Fruit fly (Drosophila melanogaster) whole organism, embryonic: ENCODE data around the gene nSMase.
A peak's percentile ranks its signal among the peaks of the same experiment; 100 is the strongest.

ENCODE experiments used
- Bdp1 ChIP-seq: fragments of 200-800 bp; sonication (Bioruptor generic); optimal IDR thresholded peaks from 3 replicates; lab custom pipeline; 2016; ENCODE audit warnings: missing biosample characterization, missing genetic modification characterization
- CG10209 ChIP-seq: fragments of 200-800 bp; sonication (Bioruptor generic); optimal IDR thresholded peaks from 3 replicates; lab custom pipeline; 2017; ENCODE audit warnings: missing biosample characterization, mild to moderate bottlenecking, missing genetic modification characterization, missing genetic modification reagents
- CG11723 ChIP-seq: fragments of 200-800 bp; sonication (Bioruptor generic); optimal IDR thresholded peaks from 2 replicates; lab custom pipeline; 2017; ENCODE audit warnings: missing biosample characterization, mild to moderate bottlenecking, missing genetic modification characterization
- CG12391 ChIP-seq: fragments of 200-800 bp; sonication (Bioruptor generic); optimal IDR thresholded peaks from 3 replicates; lab custom pipeline; 2018; ENCODE audit warnings: missing biosample characterization, mild to moderate bottlenecking, missing genetic modification characterization, moderate library complexity
- CG12659 ChIP-seq: fragments of 200-800 bp; sonication (Bioruptor generic); optimal IDR thresholded peaks from 3 replicates; lab custom pipeline; 2017; ENCODE audit warnings: mild to moderate bottlenecking, missing biosample characterization, missing genetic modification reagents, missing genetic modification characterization
- CG14441 ChIP-seq: fragments of 200-800 bp; sonication (Bioruptor generic); IDR thresholded peaks from 2 replicates; pipeline ENCODE4 v1.3.6; 2022; ENCODE audit warnings: missing biosample characterization, missing genetic modification characterization
- CG15601 ChIP-seq: fragments of 200-800 bp; sonication (Bioruptor generic); optimal IDR thresholded peaks from 3 replicates; lab custom pipeline; 2019; ENCODE audit warnings: missing biosample characterization, mild to moderate bottlenecking, missing genetic modification characterization, moderate library complexity
- CG17829 ChIP-seq: fragments of 200-800 bp; optimal IDR thresholded peaks from 2 replicates; lab custom pipeline; 2019; ENCODE audit warnings: missing biosample characterization, mild to moderate bottlenecking, missing genetic modification characterization, moderate library complexity
- CG18476 ChIP-seq: fragments of 200-800 bp; sonication (Bioruptor generic); optimal IDR thresholded peaks from 2 replicates; lab custom pipeline; 2016; ENCODE audit warnings: missing biosample characterization, mild to moderate bottlenecking, missing genetic modification characterization
- CG2120 ChIP-seq: fragments of 200-800 bp; sonication (Bioruptor generic); optimal IDR thresholded peaks from 3 replicates; lab custom pipeline; 2016; ENCODE audit warnings: missing biosample characterization, missing genetic modification characterization
- CG30020 ChIP-seq: fragments of 200-800 bp; optimal IDR thresholded peaks from 2 replicates; lab custom pipeline; 2019; ENCODE audit warnings: missing biosample characterization, mild to moderate bottlenecking, missing genetic modification characterization, moderate library complexity
- CG30431 ChIP-seq: fragments of 200-800 bp; sonication (Bioruptor generic); optimal IDR thresholded peaks from 2 replicates; lab custom pipeline; 2017; ENCODE audit warnings: missing biosample characterization, missing genetic modification characterization
- CG3163 ChIP-seq: fragments of 200-800 bp; sonication (Bioruptor generic); optimal IDR thresholded peaks from 3 replicates; lab custom pipeline; 2016; ENCODE audit warnings: missing biosample characterization, missing genetic modification characterization
- CG32767 ChIP-seq: fragments of 200-800 bp; sonication (Bioruptor generic); IDR thresholded peaks from 2 replicates; pipeline ENCODE4 v1.3.6; 2022; ENCODE audit warnings: missing biosample characterization, missing genetic modification characterization
- CG32772 ChIP-seq: fragments of 200-800 bp; sonication (Bioruptor generic); IDR thresholded peaks from 2 replicates; pipeline ENCODE4 v1.3.6; 2022; ENCODE audit warnings: missing biosample characterization, missing genetic modification characterization
- CG3838 ChIP-seq: fragments of 200-800 bp; sonication (Bioruptor generic); optimal IDR thresholded peaks from 3 replicates; lab custom pipeline; 2016; ENCODE audit warnings: missing biosample characterization, missing genetic modification characterization
- CG42726 ChIP-seq: fragments of 200-800 bp; sonication (Bioruptor generic); IDR thresholded peaks from 2 replicates; pipeline ENCODE4 v1.3.6; 2022; ENCODE audit warnings: missing biosample characterization, missing genetic modification characterization; ENCODE audit not compliant: partially characterized antibody
- CG4707 ChIP-seq: fragments of 200-800 bp; sonication (Bioruptor generic); optimal IDR thresholded peaks from 2 replicates; lab custom pipeline; 2018; ENCODE audit warnings: missing biosample characterization, mild to moderate bottlenecking, missing genetic modification characterization, moderate library complexity
- CG6175 ChIP-seq: fragments of 200-800 bp; sonication (Bioruptor generic); IDR thresholded peaks from 3 replicates; pipeline ENCODE4 v1.3.6; 2022; ENCODE audit warnings: missing biosample characterization, missing genetic modification characterization
- CG6813 ChIP-seq: fragments of 200-800 bp; sonication (Bioruptor generic); optimal IDR thresholded peaks from 2 replicates; lab custom pipeline; 2017; ENCODE audit warnings: missing biosample characterization, missing genetic modification characterization, mild to moderate bottlenecking, moderate library complexity, missing genetic modification reagents
- CG6854 ChIP-seq: fragments of 200-800 bp; sonication (Bioruptor generic); optimal IDR thresholded peaks from 3 replicates; lab custom pipeline; 2017; ENCODE audit warnings: missing biosample characterization, mild to moderate bottlenecking, missing genetic modification characterization
- CG7928 ChIP-seq: fragments of 200-800 bp; sonication (Bioruptor generic); optimal IDR thresholded peaks from 2 replicates; lab custom pipeline; 2017; ENCODE audit warnings: missing biosample characterization, mild to moderate bottlenecking, missing genetic modification characterization
- CG8388 ChIP-seq: fragments of 200-800 bp; sonication (Bioruptor generic); optimal IDR thresholded peaks from 2 replicates; lab custom pipeline; 2019; ENCODE audit warnings: missing biosample characterization, mild to moderate bottlenecking, missing genetic modification characterization, moderate library complexity
- CG8478 ChIP-seq: fragments of >200 bp; optimal IDR thresholded peaks from 2 replicates; lab custom pipeline; 2018
- HHEX ChIP-seq: fragments of 200-800 bp; sonication (Bioruptor generic); optimal IDR thresholded peaks from 3 replicates; lab custom pipeline; 2017; ENCODE audit warnings: missing biosample characterization, mild to moderate bottlenecking, missing genetic modification characterization, missing genetic modification reagents
- HLHmδ ChIP-seq: fragments of 200-800 bp; sonication (Bioruptor generic); optimal IDR thresholded peaks from 2 replicates; lab custom pipeline; 2018; ENCODE audit warnings: missing biosample characterization, mild to moderate bottlenecking, missing genetic modification characterization, moderate library complexity
- Lim3 ChIP-seq: fragments of 200-800 bp; sonication (Bioruptor generic); IDR thresholded peaks from 2 replicates; pipeline ENCODE4 v1.3.6; 2022; ENCODE audit warnings: missing biosample characterization, missing genetic modification characterization
- Meics ChIP-seq: fragments of 200-800 bp; sonication (Bioruptor generic); optimal IDR thresholded peaks from 2 replicates; lab custom pipeline; 2017; ENCODE audit warnings: missing biosample characterization, mild to moderate bottlenecking, missing genetic modification characterization
- Optix ChIP-seq: fragments of 200-800 bp; sonication (Bioruptor generic); IDR thresholded peaks from 3 replicates; pipeline ENCODE4 v1.3.6; 2022; ENCODE audit warnings: missing biosample characterization, missing genetic modification characterization
- Sry-δ ChIP-seq: fragments of 200-800 bp; sonication (Bioruptor generic); optimal IDR thresholded peaks from 2 replicates; lab custom pipeline; 2016; ENCODE audit warnings: missing biosample characterization, missing genetic modification characterization
- ab ChIP-seq: fragments of 200-800 bp; sonication (Bioruptor generic); optimal IDR thresholded peaks from 2 replicates; lab custom pipeline; 2016; ENCODE audit warnings: missing biosample characterization, missing genetic modification characterization
- bbx ChIP-seq: fragments of 200-800 bp; sonication (Bioruptor generic); IDR thresholded peaks from 2 replicates; pipeline ENCODE4 v1.3.6; 2022; ENCODE audit warnings: missing biosample characterization, missing genetic modification characterization; ENCODE audit not compliant: partially characterized antibody
- chif ChIP-seq, 2 experiments: fragments of 200-800 bp; sonication (Bioruptor generic); optimal IDR thresholded peaks; 3 replicates each; lab custom pipeline; 2016; ENCODE audit warnings: missing biosample characterization in 2 of 2, missing genetic modification characterization in 2 of 2
- disco-r ChIP-seq: fragments of 200-800 bp; sonication (Bioruptor generic); optimal IDR thresholded peaks from 2 replicates; lab custom pipeline; 2016; ENCODE audit warnings: missing biosample characterization, missing genetic modification characterization
- emc ChIP-seq: fragments of 200-800 bp; sonication (Bioruptor generic); optimal IDR thresholded peaks from 2 replicates; lab custom pipeline; 2016; ENCODE audit warnings: missing biosample characterization, missing genetic modification characterization
- ems ChIP-seq: fragments of 200-800 bp; sonication (Bioruptor generic); optimal IDR thresholded peaks from 3 replicates; lab custom pipeline; 2016; ENCODE audit warnings: missing biosample characterization, missing genetic modification characterization
- gsb ChIP-seq: fragments of 200-800 bp; sonication (Bioruptor generic); IDR thresholded peaks from 2 replicates; pipeline ENCODE4 v1.3.6; 2022; ENCODE audit warnings: missing biosample characterization, missing genetic modification characterization
- h ChIP-seq: fragments of >200 bp; optimal IDR thresholded peaks from 2 replicates; lab custom pipeline; 2017
- ind ChIP-seq: fragments of 200-800 bp; sonication (Bioruptor generic); optimal IDR thresholded peaks from 3 replicates; lab custom pipeline; 2016; ENCODE audit warnings: missing biosample characterization, missing genetic modification characterization
- lbe ChIP-seq: fragments of 200-800 bp; sonication (Bioruptor generic); optimal IDR thresholded peaks from 2 replicates; lab custom pipeline; 2016; ENCODE audit warnings: missing biosample characterization, mild to moderate bottlenecking, missing genetic modification characterization
- maf-S ChIP-seq: fragments of 200-800 bp; sonication (Bioruptor generic); optimal IDR thresholded peaks from 2 replicates; lab custom pipeline; 2016; ENCODE audit warnings: missing biosample characterization, missing genetic modification characterization
- nerfin-2 ChIP-seq: fragments of 200-800 bp; sonication (Bioruptor generic); IDR thresholded peaks from 2 replicates; pipeline ENCODE4 v1.3.6; 2022; ENCODE audit warnings: missing biosample characterization, missing genetic modification characterization; ENCODE audit not compliant: partially characterized antibody
- phol ChIP-seq: fragments of 200-800 bp; sonication (Bioruptor generic); optimal IDR thresholded peaks from 3 replicates; lab custom pipeline; 2018; ENCODE audit warnings: missing biosample characterization, mild to moderate bottlenecking, missing genetic modification characterization, moderate library complexity
- pzg ChIP-seq: fragments of 200-800 bp; sonication (Bioruptor generic); optimal IDR thresholded peaks from 3 replicates; lab custom pipeline; 2018; ENCODE audit warnings: missing biosample characterization, mild to moderate bottlenecking, missing genetic modification characterization, moderate library complexity
- rib ChIP-seq: fragments of 200-800 bp; sonication (Bioruptor generic); IDR thresholded peaks from 2 replicates; pipeline ENCODE4 v1.3.6; 2022; ENCODE audit warnings: missing biosample characterization, missing genetic modification characterization
- sens ChIP-seq: fragments of 200-800 bp; sonication (Bioruptor generic); peaks from one replicate; lab custom pipeline; 2016; ENCODE audit warnings: missing biosample characterization, missing genetic modification characterization
- slbo ChIP-seq: fragments of 200-800 bp; sonication (Bioruptor generic); IDR thresholded peaks from 2 replicates; pipeline ENCODE4 v1.3.6; 2022; ENCODE audit warnings: missing biosample characterization, missing genetic modification characterization
- slou ChIP-seq: fragments of 200-800 bp; sonication (Bioruptor generic); optimal IDR thresholded peaks from 3 replicates; lab custom pipeline; 2016; ENCODE audit warnings: missing biosample characterization, missing genetic modification characterization
- tap ChIP-seq: fragments of 200-800 bp; optimal IDR thresholded peaks from 3 replicates; lab custom pipeline; 2019; ENCODE audit warnings: missing biosample characterization, mild to moderate bottlenecking, missing genetic modification characterization, moderate library complexity
- wor ChIP-seq: fragments of 200-800 bp; sonication (Bioruptor generic); IDR thresholded peaks from 2 replicates; pipeline ENCODE4 v1.3.6; 2022; ENCODE audit warnings: missing biosample characterization, missing genetic modification characterization

The nSMase gene

dm6 chr3L:3222643-3223389 lies 3.9 kb downstream of the nSMase start, which contains the start of the genes RpL28 and eIF1 (continued):
- TF ChIP-seq ind (GFP tag; lab: Kevin White, UChicago) (peak; percentile 80), HLHmδ (GFP tag; lab: Kevin White, UChicago) (peak; percentile 99), CG30431 (GFP tag; lab: Kevin White, UChicago) (peak; percentile 91), CG18476 (GFP tag; lab: Kevin White, UChicago) (peak; percentile 83), Meics (GFP tag; lab: Kevin White, UChicago) (peak; percentile 96), CG32772 (peak; percentile 82), Sry-δ (GFP tag; lab: Kevin White, UChicago) (peak; percentile 89), disco-r (GFP tag; lab: Kevin White, UChicago) (peak; percentile 91), ab (GFP tag; lab: Kevin White, UChicago) (peak; percentile 69), rib (GFP tag; lab: Robert Waterston, UW) (0 out of 2 replicates have a peak, but pooled peaks have one; percentile 28), CG7928 (GFP tag; lab: Kevin White, UChicago) (peak; percentile 73), CG11723 (GFP tag; lab: Kevin White, UChicago) (peak; percentile 37), CG32767 (peak; percentile 57; the same call in 1 of the 2 replicates), bbx (GFP tag; lab: Robert Waterston, UW) (peak; percentile 68), CG8388 (peak; percentile 80), emc (GFP tag; lab: Kevin White, UChicago) (peak; percentile 90), CG15601 (tag; lab: Kevin White, UChicago) (peak; percentile 84), CG10209 (GFP tag; lab: Kevin White, UChicago) (peak; percentile 95), slou (GFP tag; lab: Kevin White, UChicago) (peak; percentile 91), CG2120 (GFP tag; lab: Kevin White, UChicago) (peak; percentile 77), CG3163 (peak; percentile 70), Optix (peak; percentile 81), CG14441 (GFP tag; lab: Robert Waterston, UW) (peak; percentile 87), chif (GFP tag; optimal IDR thresholded peaks at IDR 0.05; lab: Kevin White, UChicago) (peak; percentile 84 to 91), tap (peak; percentile 33), maf-S (peak; percentile 87), h (lab: Kevin White, UChicago) (no peak), CG30020 (tag; lab: Kevin White, UChicago) (peak; percentile 85), ems (peak; percentile 85), CG6854 (GFP tag; lab: Kevin White, UChicago) (peak; percentile 77), slbo (GFP tag; lab: Robert Waterston, UW) (peak; percentile 91), CG42726 (GFP tag; lab: Robert Waterston, UW) (no peak; the same call in none of the 2 replicates), pzg (peak; percentile 85), CG3838 (GFP tag; lab: Kevin White, UChicago) (peak; percentile 84), CG8478 (lab: Kevin White, UChicago) (no peak), CG12659 (GFP tag; lab: Kevin White, UChicago) (peak; percentile 97), Lim3 (GFP tag; lab: Robert Waterston, UW) (no peak), Bdp1 (peak; percentile 87), phol (peak; percentile 99), CG17829 (tag; lab: Kevin White, UChicago) (peak; percentile 85), HHEX (GFP tag; lab: Kevin White, UChicago) (peak; percentile 95), lbe (GFP tag; lab: Kevin White, UChicago) (peak; percentile 86), sens (GFP tag; lab: Kevin White, UChicago) (peak; percentile 97), wor (GFP tag; lab: Robert Waterston, UW) (peak; percentile 63), nerfin-2 (GFP tag; lab: Robert Waterston, UW) (peak; percentile 51), CG12391 (peak; percentile 92), CG6813 (GFP tag; lab: Kevin White, UChicago) (peak; percentile 94), gsb (peak; percentile 56), CG6175 (peak; percentile 83; the same call in 2 of the 3 replicates), CG4707 (GFP tag; lab: Kevin White, UChicago) (peak; percentile 90)
